Worm (Caenorhabditis elegans) whole organism, mixed stage, embryonic: ENCODE data around the gene T28A11.4.

ENCODE experiments used
- M03D4.4 ChIP-seq: sonication (generic microtip); optimal IDR thresholded peaks from 2 replicates; lab custom pipeline; 2017; ENCODE audit warnings: mild to moderate bottlenecking, missing genetic modification characterization, missing compliant biosample characterization
- bed-3 ChIP-seq: fragments of 200-800 bp; sonication (Bioruptor generic); optimal IDR thresholded peaks from 3 replicates; lab custom pipeline; 2018; ENCODE audit warnings: mild to moderate bottlenecking, missing genetic modification characterization, moderate library complexity, missing compliant biosample characterization
- blmp-1 ChIP-seq: fragments of 150-350 bp; optimal IDR thresholded peaks from 2 replicates; lab custom pipeline; 2014; ENCODE audit warnings: missing biosample characterization, missing genetic modification characterization
- ceh-43 ChIP-seq: fragments of 200-800 bp; sonication (Bioruptor generic); optimal IDR thresholded peaks from 2 replicates; lab custom pipeline; 2018; ENCODE audit warnings: mild to moderate bottlenecking, missing genetic modification characterization, moderate library complexity, missing compliant biosample characterization
- ceh-83 ChIP-seq: fragments of 200-800 bp; sonication (Bioruptor generic); optimal IDR thresholded peaks from 2 replicates; lab custom pipeline; 2018; ENCODE audit warnings: mild to moderate bottlenecking, missing genetic modification characterization, missing compliant biosample characterization
- ces-1 ChIP-seq: fragments of 150-350 bp; optimal IDR thresholded peaks from 2 replicates; lab custom pipeline; 2014; ENCODE audit warnings: missing biosample characterization, missing genetic modification reagents, missing genetic modification characterization
- cnd-1 ChIP-seq: fragments of 200-800 bp; sonication (Bioruptor generic); optimal IDR thresholded peaks from 2 replicates; lab custom pipeline; 2018; ENCODE audit warnings: mild to moderate bottlenecking, missing genetic modification characterization, missing compliant biosample characterization
- drap-1 ChIP-seq: fragments of 200-800 bp; sonication (Bioruptor generic); optimal IDR thresholded peaks from 3 replicates; lab custom pipeline; 2018; ENCODE audit warnings: mild to moderate bottlenecking, missing genetic modification characterization, missing compliant biosample characterization
- elt-1 ChIP-seq: sonication (generic microtip); optimal IDR thresholded peaks from 2 replicates; lab custom pipeline; 2017; ENCODE audit warnings: missing genetic modification characterization, mild to moderate bottlenecking, missing compliant biosample characterization, antibody characterized with exemption, moderate library complexity, borderline replicate concordance; ENCODE audit not compliant: insufficient read depth
- elt-3 ChIP-seq: fragments of 150-350 bp; optimal IDR thresholded peaks from 2 replicates; lab custom pipeline; 2014; ENCODE audit warnings: missing biosample characterization, missing genetic modification characterization
- flh-1 ChIP-seq: fragments of 200-800 bp; sonication (Bioruptor generic); optimal IDR thresholded peaks from 2 replicates; lab custom pipeline; 2018; ENCODE audit warnings: mild to moderate bottlenecking, missing genetic modification characterization, moderate library complexity, missing compliant biosample characterization
- ham-2 ChIP-seq: fragments of 200-800 bp; sonication (Bioruptor generic); optimal IDR thresholded peaks from 2 replicates; lab custom pipeline; 2018; ENCODE audit warnings: mild to moderate bottlenecking, missing genetic modification characterization, missing compliant biosample characterization
- hlh-1 ChIP-seq: fragments of 150-350 bp; optimal IDR thresholded peaks from 2 replicates; lab custom pipeline; 2014; ENCODE audit warnings: missing biosample characterization, missing genetic modification reagents, missing genetic modification characterization
- lin-13 ChIP-seq: fragments of 150-350 bp; optimal IDR thresholded peaks from 2 replicates; lab custom pipeline; 2014; ENCODE audit warnings: missing biosample characterization, missing genetic modification characterization
- lin-32 ChIP-seq: fragments of 200-800 bp; sonication (Bioruptor generic); optimal IDR thresholded peaks from 2 replicates; lab custom pipeline; 2018; ENCODE audit warnings: mild to moderate bottlenecking, missing genetic modification characterization, missing compliant biosample characterization
- mep-1 ChIP-seq: fragments of 150-350 bp; optimal IDR thresholded peaks from 2 replicates; lab custom pipeline; 2017; ENCODE audit warnings: missing biosample characterization, missing genetic modification reagents, missing genetic modification characterization, inconsistent platforms
- mls-2 ChIP-seq: sonication (generic microtip); optimal IDR thresholded peaks from 2 replicates; lab custom pipeline; 2016; ENCODE audit warnings: mild to moderate bottlenecking, missing genetic modification characterization, moderate library complexity, missing compliant biosample characterization
- nhr-12 ChIP-seq: fragments of 150-350 bp; optimal IDR thresholded peaks from 2 replicates; lab custom pipeline; 2014; ENCODE audit warnings: missing biosample characterization, missing genetic modification characterization
- nhr-2 ChIP-seq: fragments of 150-350 bp; optimal IDR thresholded peaks from 2 replicates; lab custom pipeline; 2014; ENCODE audit warnings: missing biosample characterization, missing genetic modification characterization
- nhr-237 ChIP-seq: fragments of 150-350 bp; optimal IDR thresholded peaks from 2 replicates; lab custom pipeline; 2014; ENCODE audit warnings: missing biosample characterization, missing genetic modification characterization
- nhr-28 ChIP-seq: fragments of 150-350 bp; optimal IDR thresholded peaks from 2 replicates; lab custom pipeline; 2014; ENCODE audit warnings: missing biosample characterization, missing genetic modification characterization
- nhr-76 ChIP-seq: sonication (generic microtip); optimal IDR thresholded peaks from 2 replicates; lab custom pipeline; 2017; ENCODE audit warnings: missing biosample characterization, missing genetic modification characterization
- pha-4 ChIP-seq: fragments of 150-350 bp; optimal IDR thresholded peaks from 2 replicates; lab custom pipeline; 2018; ENCODE audit warnings: missing biosample characterization, missing genetic modification reagents, missing genetic modification characterization
- sem-2 ChIP-seq: fragments of 200-800 bp; sonication (Bioruptor generic); optimal IDR thresholded peaks from 2 replicates; lab custom pipeline; 2018; ENCODE audit warnings: mild to moderate bottlenecking, missing genetic modification characterization, missing compliant biosample characterization
- snpc-4 ChIP-seq: fragments of 150-350 bp; optimal IDR thresholded peaks from 2 replicates; lab custom pipeline; 2014; ENCODE audit warnings: missing biosample characterization, missing genetic modification characterization
- sptf-1 ChIP-seq: sonication (generic microtip); optimal IDR thresholded peaks from 2 replicates; lab custom pipeline; 2017; ENCODE audit warnings: mild to moderate bottlenecking, missing genetic modification characterization, moderate library complexity, missing compliant biosample characterization
- unc-120 ChIP-seq: sonication (generic microtip); optimal IDR thresholded peaks from 2 replicates; lab custom pipeline; 2017; ENCODE audit warnings: missing genetic modification characterization, missing compliant biosample characterization; ENCODE audit not compliant: poor library complexity, severe bottlenecking
- unc-39 ChIP-seq: fragments of 150-350 bp; optimal IDR thresholded peaks from 2 replicates; lab custom pipeline; 2014; ENCODE audit warnings: missing biosample characterization, missing genetic modification characterization
- unc-62 ChIP-seq: fragments of 150-350 bp; optimal IDR thresholded peaks from 2 replicates; lab custom pipeline; 2014; ENCODE audit warnings: missing biosample characterization, missing genetic modification reagents, missing genetic modification characterization
- zip-8 ChIP-seq: fragments of 150-350 bp; optimal IDR thresholded peaks from 2 replicates; lab custom pipeline; 2014; ENCODE audit warnings: missing biosample characterization, missing genetic modification characterization
- ztf-11 ChIP-seq: fragments of 150-350 bp; optimal IDR thresholded peaks from 2 replicates; lab custom pipeline; 2014; ENCODE audit warnings: missing biosample characterization, missing genetic modification characterization

Gene T28A11.4

ce11 chrV:3287330-3287729 is 13.5 kb downstream of the T28A11.4 start, which contains the start of gene F35F10.7:
Gene F35F10.7 (minus strand): TSS chrV:3287430.
- TF ChIP-seq cnd-1 (tag; lab: Kevin White, UChicago): no peak
- TF ChIP-seq ces-1 (GFP tag; lab: Kevin White, UChicago): no peak
- TF ChIP-seq bed-3: no peak
- TF ChIP-seq mls-2 (tag; lab: Kevin White, UChicago): no peak
- TF ChIP-seq lin-13 (tag; lab: Kevin White, UChicago): no peak
- no peak for TF ChIP-seq nhr-76 (tag; lab: Kevin White, UChicago)
- TF ChIP-seq ceh-83: no peak
- TF ChIP-seq M03D4.4: no peak
- no peak for TF ChIP-seq zip-8 (tag; lab: Kevin White, UChicago)
- TF ChIP-seq nhr-2 (tag; lab: Kevin White, UChicago): no peak
- no peak for TF ChIP-seq unc-39 (tag; lab: Kevin White, UChicago)
- TF ChIP-seq sptf-1 (tag; lab: Kevin White, UChicago): no peak
- TF ChIP-seq unc-120 (tag; lab: Kevin White, UChicago): no peak

ce11 chrV:3288134-3288533 is 14.3 kb downstream of the T28A11.4 start:
- TF ChIP-seq ceh-43 (no peak), snpc-4 (tag; lab: Kevin White, UChicago) (no peak), nhr-12 (no peak), hlh-1 (tag; lab: Kevin White, UChicago) (no peak), lin-32 (GFP tag; lab: Kevin White, UChicago) (no peak), M03D4.4 (no peak)
- TF ChIP-seq, all 35 proteins: peak for 0

- TF ChIP-seq lin-13 (tag; lab: Kevin White, UChicago) (no peak), mep-1 (tag; lab: Kevin White, UChicago) (no peak), ces-1 (GFP tag; lab: Kevin White, UChicago) (no peak), elt-1 (tag; lab: Kevin White, UChicago) (no peak), unc-39 (tag; lab: Kevin White, UChicago) (no peak), lin-32 (GFP tag; lab: Kevin White, UChicago) (no peak), unc-120 (tag; lab: Kevin White, UChicago) (no peak), flh-1 (GFP tag; lab: Kevin White, UChicago) (no peak), nhr-237 (tag; lab: Kevin White, UChicago) (no peak), M03D4.4 (no peak), ceh-83 (no peak), sem-2 (GFP tag; lab: Kevin White, UChicago) (no peak), nhr-76 (tag; lab: Kevin White, UChicago) (no peak), nhr-2 (tag; lab: Kevin White, UChicago) (no peak), bed-3 (no peak), nhr-28 (no peak), ham-2 (GFP tag; lab: Kevin White, UChicago) (no peak), ztf-11 (tag; lab: Kevin White, UChicago) (no peak), pha-4 (tag; lab: Kevin White, UChicago) (no peak), sptf-1 (tag; lab: Kevin White, UChicago) (no peak)
Observed at ce11 chrV:3289267-3289666, 15.4 kb downstream of the T28A11.4 start, which contains the start of gene F35F10.6. Gene F35F10.6 (minus strand): TSS chrV:3289367.

- TF ChIP-seq unc-39 (tag; lab: Kevin White, UChicago): no peak
- TF ChIP-seq cnd-1 (tag; lab: Kevin White, UChicago): no peak
- no peak for TF ChIP-seq nhr-12
- no peak for TF ChIP-seq elt-3
Observed at ce11 chrV:3295368-3295767, 21.5 kb downstream of the T28A11.4 start.

ce11 chrV:3297764-3298163 is 23.9 kb downstream of the T28A11.4 start, which contains the start of gene srx-122:
Gene srx-122 (minus strand): TSS chrV:3297864.
- no peak for TF ChIP-seq blmp-1 (tag; lab: Kevin White, UChicago)
- no peak for TF ChIP-seq elt-3
- no peak for TF ChIP-seq flh-1 (GFP tag; lab: Kevin White, UChicago)
- no peak for TF ChIP-seq M03D4.4
- no peak for TF ChIP-seq snpc-4 (tag; lab: Kevin White, UChicago)
- TF ChIP-seq pha-4 (tag; lab: Kevin White, UChicago): no peak
- no peak for TF ChIP-seq bed-3
- no peak for TF ChIP-seq ceh-43
- TF ChIP-seq, all 35 proteins: peak for 0

ce11 chrV:3299437-3299836 is 25.6 kb downstream of the T28A11.4 start:
- TF ChIP-seq mep-1 (tag; lab: Kevin White, UChicago) (no peak), blmp-1 (tag; lab: Kevin White, UChicago) (no peak), nhr-28 (no peak), unc-39 (tag; lab: Kevin White, UChicago) (no peak), nhr-237 (tag; lab: Kevin White, UChicago) (no peak), drap-1 (GFP tag; lab: Kevin White, UChicago) (no peak), ham-2 (GFP tag; lab: Kevin White, UChicago) (no peak), nhr-2 (tag; lab: Kevin White, UChicago) (no peak), elt-3 (no peak), bed-3 (no peak), sptf-1 (tag; lab: Kevin White, UChicago) (no peak), snpc-4 (tag; lab: Kevin White, UChicago) (no peak), cnd-1 (tag; lab: Kevin White, UChicago) (no peak), nhr-12 (no peak), unc-62 (GFP tag; lab: Kevin White, UChicago) (no peak), elt-1 (tag; lab: Kevin White, UChicago) (no peak), M03D4.4 (no peak)
